Fruit fly (Drosophila melanogaster): ENCODE measurements around the gene bel.

bel gene

DNA sequence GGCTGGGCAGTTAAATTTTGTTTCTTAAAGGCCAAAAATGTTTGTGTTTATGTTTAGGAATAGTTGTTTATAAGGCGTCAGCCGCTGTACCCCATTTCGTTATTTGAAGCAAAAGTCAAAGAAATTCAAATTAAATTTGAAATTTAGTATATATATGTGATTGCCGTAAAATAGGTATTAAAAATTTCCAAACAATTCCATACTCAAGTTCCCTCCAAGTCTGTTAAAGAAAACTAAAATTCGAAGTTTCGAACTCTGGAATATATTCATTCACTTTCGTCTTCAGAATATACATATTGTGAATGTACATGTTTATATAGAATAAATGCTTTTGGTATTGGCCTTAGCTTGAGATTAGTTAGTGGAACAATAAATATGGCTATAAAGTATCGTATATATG is at the start of gene bel:
Gene bel (minus strand): TSS at position 101 of the 400 bp plus-strand sequence.
- no peak for TF ChIP-seq Sp1 (GFP tag; optimal IDR thresholded peaks at IDR 0.05)
- TF ChIP-seq Rel (GFP tag; optimal IDR thresholded peaks at IDR 0.05) = no peak
- no peak for TF ChIP-seq Rel (tag; optimal IDR thresholded peaks at IDR 0.05)
- TF ChIP-seq Hr78 (GFP tag; optimal IDR thresholded peaks at IDR 0.05) = no peak

- TF ChIP-seq h (GFP tag; optimal IDR thresholded peaks at IDR 0.05) = no peak
- no peak for TF ChIP-seq sage (GFP tag; optimal IDR thresholded peaks at IDR 0.05)
- no peak for TF ChIP-seq br (GFP tag; optimal IDR thresholded peaks at IDR 0.05)
- TF ChIP-seq lola (GFP tag; optimal IDR thresholded peaks at IDR 0.05) = no peak
- no peak for TF ChIP-seq dl (GFP tag; optimal IDR thresholded peaks at IDR 0.05; ENCODE audit: insufficient read depth in 1 of 2, partially characterized antibody in 2 of 2)
- no peak for TF ChIP-seq foxo (GFP tag; optimal IDR thresholded peaks at IDR 0.05)
- no peak for TF ChIP-seq Jra (GFP tag; optimal IDR thresholded peaks at IDR 0.05)
- no peak for TF ChIP-seq usp (GFP tag; optimal IDR thresholded peaks at IDR 0.05)
- no peak for TF ChIP-seq jim (GFP tag; optimal IDR thresholded peaks at IDR 0.05)
- TF ChIP-seq fru (GFP tag; optimal IDR thresholded peaks at IDR 0.05) = no peak
- no peak for TF ChIP-seq Abd-B (GFP tag; optimal IDR thresholded peaks at IDR 0.05)
- TF ChIP-seq Dfd (GFP tag; optimal IDR thresholded peaks at IDR 0.05) = no peak
These were observed 46.6 kb upstream of the bel start for dm6 chr3R:8707166-8707565.

DNA sequence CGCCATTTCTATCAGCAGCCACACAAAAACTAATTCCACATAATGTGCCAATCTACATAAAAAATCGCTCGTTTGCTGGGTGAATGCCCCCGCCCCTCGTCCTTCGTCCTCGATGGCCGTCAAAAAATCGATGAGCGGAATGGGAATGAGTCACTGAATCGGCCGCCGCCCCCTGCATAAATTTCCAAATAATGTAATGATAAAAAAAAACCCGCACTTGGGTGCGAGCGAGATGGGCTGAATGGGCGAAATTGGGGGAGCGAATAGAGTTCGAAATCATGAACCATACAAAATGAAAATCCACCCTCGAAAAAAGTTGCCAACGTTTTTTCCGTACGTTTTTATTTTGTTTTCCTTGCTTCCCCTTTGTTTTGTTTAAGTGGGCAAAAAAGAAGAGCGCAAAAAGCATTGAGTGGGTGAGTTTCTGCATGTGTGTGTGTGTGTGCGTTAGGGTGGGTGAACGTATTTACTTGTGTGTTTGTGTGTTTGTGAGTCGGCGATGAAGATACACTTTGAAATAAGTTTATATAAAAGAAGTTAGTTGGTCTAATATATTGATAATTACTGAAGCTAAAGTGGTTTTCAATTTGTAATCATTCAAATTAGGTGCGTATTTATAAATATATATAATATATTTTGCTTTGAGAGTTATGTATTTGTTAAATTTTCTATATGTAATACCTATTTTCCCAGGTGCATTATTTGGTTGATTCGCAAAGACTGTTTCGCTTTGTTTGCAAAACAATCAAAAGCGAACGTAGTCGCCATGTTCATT is 44.9 kb upstream of the bel start:
- TF ChIP-seq Sp1 (GFP tag; optimal IDR thresholded peaks at IDR 0.05) (peak; percentile 59), Hr78 (GFP tag; optimal IDR thresholded peaks at IDR 0.05) (no peak), Dfd (GFP tag; optimal IDR thresholded peaks at IDR 0.05) (peak; percentile 68), Dif (GFP tag; optimal IDR thresholded peaks at IDR 0.05; ENCODE audit: partially characterized antibody) (no peak)

- TF ChIP-seq Dfd (GFP tag; optimal IDR thresholded peaks at IDR 0.05) (no peak), Hr83 (GFP tag; optimal IDR thresholded peaks at IDR 0.05; ENCODE audit: poor library complexity, severe bottlenecking) (no peak), Vsx2 (GFP tag; optimal IDR thresholded peaks at IDR 0.05; ENCODE audit: partially characterized antibody) (no peak), Hnf4 (GFP tag; optimal IDR thresholded peaks at IDR 0.05) (no peak), woc (GFP tag; optimal IDR thresholded peaks at IDR 0.05) (no peak), Hr78 (GFP tag; optimal IDR thresholded peaks at IDR 0.05) (no peak), Rel (GFP tag; optimal IDR thresholded peaks at IDR 0.05) (no peak), Rel (tag; optimal IDR thresholded peaks at IDR 0.05) (no peak), CG9705 (GFP tag; optimal IDR thresholded peaks at IDR 0.05) (no peak), sage (GFP tag; optimal IDR thresholded peaks at IDR 0.05) (no peak), ey (GFP tag; optimal IDR thresholded peaks at IDR 0.05) (no peak), Myc (optimal IDR thresholded peaks at IDR 0.05) (no peak)
These were observed 44.1 kb upstream of the bel start for dm6 chr3R:8704669-8705068.

DNA sequence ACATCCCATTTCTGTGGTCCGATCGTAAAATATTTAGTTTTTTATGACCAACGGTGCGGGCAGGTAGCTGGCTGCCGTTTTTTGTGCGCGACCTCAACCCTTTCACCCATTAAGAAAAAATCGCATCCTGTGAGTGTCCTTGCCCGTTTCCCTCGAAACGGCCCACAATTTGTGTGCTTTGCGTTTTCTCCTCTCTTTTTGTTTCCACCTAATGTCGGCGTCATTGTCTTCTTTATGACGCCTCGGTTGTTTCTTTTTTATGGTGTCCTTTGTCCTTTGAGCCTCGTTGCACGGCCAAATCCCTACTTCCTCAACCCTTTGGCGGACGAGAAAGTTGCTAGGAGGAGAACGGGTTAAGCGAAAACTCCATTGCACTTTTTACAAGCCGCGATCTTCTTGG is 40.6 kb upstream of the bel start:
- TF ChIP-seq CG32264 (GFP tag; optimal IDR thresholded peaks at IDR 0.05) (no peak), rgr (GFP tag; optimal IDR thresholded peaks at IDR 0.05) (no peak), dl (GFP tag; optimal IDR thresholded peaks at IDR 0.05; ENCODE audit: insufficient read depth in 1 of 2, partially characterized antibody in 2 of 2) (no peak), br (GFP tag; optimal IDR thresholded peaks at IDR 0.05) (no peak), sv (GFP tag; optimal IDR thresholded peaks at IDR 0.05) (no peak), ey (GFP tag; optimal IDR thresholded peaks at IDR 0.05) (no peak), pan (optimal IDR thresholded peaks at IDR 0.05) (no peak), dsf (GFP tag; optimal IDR thresholded peaks at IDR 0.05; ENCODE audit: borderline replicate concordance) (no peak)

DNA sequence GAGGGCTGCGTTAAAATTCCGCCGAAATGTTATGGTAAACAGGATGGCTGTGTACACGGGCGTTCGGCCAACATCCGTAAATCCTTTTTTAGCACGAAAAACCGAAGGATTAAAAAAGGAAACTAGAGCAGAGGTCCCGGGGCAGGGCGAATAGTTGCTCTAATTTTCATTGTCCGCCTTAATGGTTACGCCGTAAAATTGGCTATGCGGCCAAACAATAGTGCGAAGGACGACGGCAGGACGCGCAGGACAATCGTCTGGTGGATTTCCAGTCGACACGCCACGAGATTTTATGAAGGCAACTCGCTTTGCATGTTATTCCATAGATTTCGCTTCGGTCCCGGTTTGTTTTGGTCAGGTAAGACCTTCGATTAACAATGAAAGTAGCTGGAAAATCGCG is 40.1 kb upstream of the bel start:
- TF ChIP-seq Dif (GFP tag; optimal IDR thresholded peaks at IDR 0.05; ENCODE audit: partially characterized antibody) (no peak), jim (GFP tag; optimal IDR thresholded peaks at IDR 0.05) (no peak), br (GFP tag; optimal IDR thresholded peaks at IDR 0.05) (no peak), brk (GFP tag; optimal IDR thresholded peaks at IDR 0.05) (no peak), GATAd (GFP tag; optimal IDR thresholded peaks at IDR 0.05) (no peak)

Data from whole organism, wandering third instar larva.